Worm (Caenorhabditis elegans) whole organism, L3 larva: Measurements from ENCODE around the gene ekl-5.

Source experiments
- ceh-16 ChIP-seq: sonication (generic microtip); optimal IDR thresholded peaks from 2 replicates; lab custom pipeline; 2017; ENCODE audit warnings: missing biosample characterization, missing genetic modification characterization
- ceh-82 ChIP-seq: fragments of 150-350 bp; optimal IDR thresholded peaks from 2 replicates; lab custom pipeline; 2014; ENCODE audit warnings: missing biosample characterization, missing genetic modification characterization
- daf-12 ChIP-seq: fragments of 150-350 bp; optimal IDR thresholded peaks from 2 replicates; lab custom pipeline; 2014; ENCODE audit warnings: missing biosample characterization, missing genetic modification reagents, missing genetic modification characterization
- nhr-12 ChIP-seq: fragments of 150-350 bp; optimal IDR thresholded peaks from 2 replicates; lab custom pipeline; 2014; ENCODE audit warnings: missing biosample characterization, missing genetic modification characterization
- nhr-28 ChIP-seq: fragments of 150-350 bp; optimal IDR thresholded peaks from 2 replicates; lab custom pipeline; 2014; ENCODE audit warnings: missing biosample characterization, missing genetic modification characterization
- nhr-67 ChIP-seq: fragments of 150-350 bp; optimal IDR thresholded peaks from 2 replicates; lab custom pipeline; 2014; ENCODE audit warnings: missing biosample characterization, missing genetic modification characterization
- nhr-76 ChIP-seq: fragments of 150-350 bp; sonication (generic microtip); optimal IDR thresholded peaks from 5 replicates; lab custom pipeline; 2014; ENCODE audit warnings: missing biosample characterization, missing genetic modification characterization
- unc-62 ChIP-seq: fragments of 150-350 bp; sonication (generic microtip); optimal IDR thresholded peaks from 4 replicates; lab custom pipeline; 2014; ENCODE audit warnings: missing biosample characterization, missing genetic modification reagents, missing genetic modification characterization

ce11 chrX:13934574-13934973 lies 17.6 kb upstream of the ekl-5 start, which contains the start of gene elt-3:
- TF ChIP-seq ceh-82 (tag; lab: Kevin White, UChicago): no peak
- TF ChIP-seq nhr-76 (tag; lab: Kevin White, UChicago): no peak
- TF ChIP-seq nhr-12 (tag; lab: Kevin White, UChicago): no peak
- no peak for TF ChIP-seq ceh-16 (tag; lab: Kevin White, UChicago)
- TF ChIP-seq daf-12: no peak
- TF ChIP-seq nhr-28 (tag; lab: Kevin White, UChicago): no peak
- no peak for TF ChIP-seq unc-62 (GFP tag; lab: Kevin White, UChicago)
- TF ChIP-seq nhr-67 (tag; lab: Kevin White, UChicago): no peak
